Fruit fly (Drosophila melanogaster): ENCODE measurements around the gene Uros1.

dm6 chrX:8861267-8861666 is 38.8 kb downstream of the Uros1 start:
- TF ChIP-seq mirr (GFP tag; optimal IDR thresholded peaks at IDR 0.05) = no peak
- TF ChIP-seq CG5953 (GFP tag; IDR thresholded peaks at IDR 0.05) = no peak
- TF ChIP-seq tio (GFP tag; optimal IDR thresholded peaks at IDR 0.05) = no peak

Measured in whole organism, embryonic.